Worm (Caenorhabditis elegans) whole organism, late embryonic: ENCODE data around the gene lgc-17.

Experiments used
- ama-1 ChIP-seq: fragments of 150-350 bp; optimal IDR thresholded peaks from 2 replicates; lab custom pipeline; 2014
- lim-6 ChIP-seq: sonication (generic microtip); optimal IDR thresholded peaks from 2 replicates; lab custom pipeline; 2016; ENCODE audit warnings: missing genetic modification characterization, missing compliant biosample characterization
- lin-11 ChIP-seq: fragments of 200-800 bp; sonication (Bioruptor generic); optimal IDR thresholded peaks from 2 replicates; lab custom pipeline; 2018; ENCODE audit warnings: mild to moderate bottlenecking, missing genetic modification characterization, missing compliant biosample characterization
- pat-9 ChIP-seq: fragments of 200-800 bp; sonication (Bioruptor generic); optimal IDR thresholded peaks from 2 replicates; lab custom pipeline; 2018; ENCODE audit warnings: mild to moderate bottlenecking, missing genetic modification characterization, moderate library complexity, missing compliant biosample characterization
- pha-4 ChIP-seq: fragments of 150-350 bp; optimal IDR thresholded peaks from 2 replicates; lab custom pipeline; 2018; ENCODE audit warnings: missing biosample characterization, missing genetic modification reagents, missing genetic modification characterization
- pqm-1 ChIP-seq: sonication (generic microtip); optimal IDR thresholded peaks from 2 replicates; lab custom pipeline; 2016; ENCODE audit warnings: missing genetic modification characterization, missing compliant biosample characterization
- unc-86 ChIP-seq: sonication (generic microtip); optimal IDR thresholded peaks from 2 replicates; lab custom pipeline; 2016; ENCODE audit warnings: missing genetic modification characterization, missing compliant biosample characterization

- TF ChIP-seq unc-86 (tag; lab: Kevin White, UChicago) (no peak), ama-1 (lab: Kevin White, UChicago) (no peak), pha-4 (tag; lab: Kevin White, UChicago) (no peak), pqm-1 (no peak), lim-6 (tag; lab: Kevin White, UChicago) (no peak), pat-9 (tag; lab: Kevin White, UChicago) (no peak), lin-11 (no peak)
Observed at ce11 chrX:12121285-12121684, at the start of gene lgc-17.
